Worm (Caenorhabditis elegans): ENCODE data around the gene T26H5.10.

T26H5.10 gene

ce11 chrV:15432457-15432856 lies 11.2 kb downstream of the T26H5.10 start, which contains the start of gene T26H5.8:
TSS of gene T26H5.8 (minus strand) at chrV:15432726.
- TF ChIP-seq unc-42 (tag; optimal IDR thresholded peaks at IDR 0.05) (no peak), ceh-18 (tag; optimal IDR thresholded peaks at IDR 0.05) (no peak), sdc-2 (tag; optimal IDR thresholded peaks at IDR 0.05) (no peak), tbx-7 (tag; optimal IDR thresholded peaks at IDR 0.05) (no peak), ama-1 (optimal IDR thresholded peaks at IDR 0.05) (no peak), pha-2 (tag; optimal IDR thresholded peaks at IDR 0.05) (no peak), mec-3 (tag; optimal IDR thresholded peaks at IDR 0.05; ENCODE audit: borderline replicate concordance) (no peak), nhr-232 (tag; optimal IDR thresholded peaks at IDR 0.05) (no peak), dmd-4 (tag; optimal IDR thresholded peaks at IDR 0.05; ENCODE audit: borderline replicate concordance) (no peak), K02D7.2 (tag; optimal IDR thresholded peaks at IDR 0.05) (no peak), pax-1 (tag; optimal IDR thresholded peaks at IDR 0.05) (no peak)

ce11 chrV:15431322-15432052 lies 12.1 kb downstream of the T26H5.10 start:
- no peak for TF ChIP-seq C38D4.7 (GFP tag; optimal IDR thresholded peaks at IDR 0.05)
- TF ChIP-seq dve-1 (tag; optimal IDR thresholded peaks at IDR 0.05), result no peak
- TF ChIP-seq ceh-45 (GFP tag; IDR thresholded peaks at IDR 0.05), result 0 out of 2 replicates have a peak, but pooled peaks have one; percentile 28
- no peak for TF ChIP-seq syd-9 (tag; optimal IDR thresholded peaks at IDR 0.05)
- TF ChIP-seq mec-3 (tag; optimal IDR thresholded peaks at IDR 0.05; ENCODE audit: borderline replicate concordance), result no peak

- TF ChIP-seq hlh-8 (tag; optimal IDR thresholded peaks at IDR 0.05) (no peak), unc-86 (tag; optimal IDR thresholded peaks at IDR 0.05) (no peak), lim-6 (tag; optimal IDR thresholded peaks at IDR 0.05) (no peak), tbx-7 (tag; optimal IDR thresholded peaks at IDR 0.05) (no peak), dmd-4 (tag; optimal IDR thresholded peaks at IDR 0.05; ENCODE audit: borderline replicate concordance) (no peak), sox-4 (tag; optimal IDR thresholded peaks at IDR 0.05) (no peak), pqm-1 (tag; optimal IDR thresholded peaks at IDR 0.05) (no peak), pag-3 (tag; optimal IDR thresholded peaks at IDR 0.05; ENCODE audit: borderline replicate concordance) (no peak), hlh-30 (tag; optimal IDR thresholded peaks at IDR 0.05; ENCODE audit: insufficient read depth) (no peak), ceh-48 (tag; optimal IDR thresholded peaks at IDR 0.05) (no peak), ztf-16 (tag; optimal IDR thresholded peaks at IDR 0.05) (no peak), pat-9 (tag; optimal IDR thresholded peaks at IDR 0.05) (no peak), eyg-1 (tag; optimal IDR thresholded peaks at IDR 0.05) (no peak), hlh-15 (tag; optimal IDR thresholded peaks at IDR 0.05) (no peak), mec-3 (tag; optimal IDR thresholded peaks at IDR 0.05; ENCODE audit: borderline replicate concordance) (no peak)
These were observed 16.7 kb downstream of the T26H5.10 start, which contains the start of gene fbxa-209 for ce11 chrV:15426944-15427343. TSS of gene fbxa-209 (minus strand) at chrV:15427044.

- TF ChIP-seq pha-2 (tag; optimal IDR thresholded peaks at IDR 0.05) (no peak), lin-11 (tag; optimal IDR thresholded peaks at IDR 0.05) (no peak), pha-4 (tag; optimal IDR thresholded peaks at IDR 0.05) (no peak), pax-1 (tag; optimal IDR thresholded peaks at IDR 0.05) (no peak), nhr-11 (tag; optimal IDR thresholded peaks at IDR 0.05) (no peak), pros-1 (tag; optimal IDR thresholded peaks at IDR 0.05) (no peak), dve-1 (tag; optimal IDR thresholded peaks at IDR 0.05) (no peak), sdc-2 (tag; optimal IDR thresholded peaks at IDR 0.05) (no peak)
These were observed 18.1 kb downstream of the T26H5.10 start, which contains the start of gene Y36E3A.2 for ce11 chrV:15425368-15426091. TSS of gene Y36E3A.2 (plus strand) at chrV:15426041.

ce11 chrV:15423601-15424000 lies 20.0 kb downstream of the T26H5.10 start, which contains the start of gene fbxa-104:
TSS of gene fbxa-104 (minus strand) at chrV:15423683.
- no peak for TF ChIP-seq ceh-34 (tag; optimal IDR thresholded peaks at IDR 0.05)
